Fruit fly (Drosophila melanogaster) whole organism, embryonic: Measurements from ENCODE around the gene eys.

Experiments
- Adf1 ChIP-seq: fragments of 200-800 bp; sonication (Bioruptor generic); IDR thresholded peaks from 2 replicates; pipeline ENCODE4 v1.3.6; 2022; ENCODE audit warnings: missing biosample characterization, missing genetic modification characterization
- Blimp-1 ChIP-seq: fragments of 200-800 bp; sonication (Bioruptor generic); optimal IDR thresholded peaks from 3 replicates; lab custom pipeline; 2018; ENCODE audit warnings: missing biosample characterization, missing genetic modification characterization, mild to moderate bottlenecking, moderate library complexity, missing genetic modification reagents
- CG10209 ChIP-seq: fragments of 200-800 bp; sonication (Bioruptor generic); optimal IDR thresholded peaks from 3 replicates; lab custom pipeline; 2017; ENCODE audit warnings: missing biosample characterization, mild to moderate bottlenecking, missing genetic modification characterization, missing genetic modification reagents
- CG13287 ChIP-seq: fragments of 200-800 bp; sonication (Bioruptor generic); IDR thresholded peaks from 2 replicates; pipeline ENCODE4 v1.3.6; 2022; ENCODE audit warnings: missing biosample characterization, missing genetic modification characterization; ENCODE audit not compliant: partially characterized antibody
- CG15601 ChIP-seq: fragments of 200-800 bp; sonication (Bioruptor generic); optimal IDR thresholded peaks from 3 replicates; lab custom pipeline; 2019; ENCODE audit warnings: missing biosample characterization, mild to moderate bottlenecking, missing genetic modification characterization, moderate library complexity
- CG2116 ChIP-seq: fragments of 200-800 bp; sonication (Bioruptor generic); optimal IDR thresholded peaks from 3 replicates; lab custom pipeline; 2018; ENCODE audit warnings: missing biosample characterization, mild to moderate bottlenecking, missing genetic modification characterization
- CG2199 ChIP-seq: fragments of 200-800 bp; sonication (Bioruptor generic); IDR thresholded peaks from 3 replicates; pipeline ENCODE4 v1.3.6; 2022; ENCODE audit warnings: missing biosample characterization, missing genetic modification characterization
- CG2202 ChIP-seq: fragments of 200-800 bp; sonication (Bioruptor generic); optimal IDR thresholded peaks from 2 replicates; lab custom pipeline; 2018; ENCODE audit warnings: missing biosample characterization, mild to moderate bottlenecking, missing genetic modification characterization
- CG30020 ChIP-seq: fragments of 200-800 bp; optimal IDR thresholded peaks from 2 replicates; lab custom pipeline; 2019; ENCODE audit warnings: missing biosample characterization, mild to moderate bottlenecking, missing genetic modification characterization, moderate library complexity
- CG3163 ChIP-seq: fragments of 200-800 bp; sonication (Bioruptor generic); optimal IDR thresholded peaks from 3 replicates; lab custom pipeline; 2016; ENCODE audit warnings: missing biosample characterization, missing genetic modification characterization
- CG32532 ChIP-seq: fragments of 200-800 bp; sonication (Bioruptor generic); IDR thresholded peaks from 2 replicates; pipeline ENCODE4 v1.3.6; 2022; ENCODE audit warnings: missing biosample characterization, missing genetic modification characterization
- CG32767 ChIP-seq: fragments of 200-800 bp; sonication (Bioruptor generic); IDR thresholded peaks from 2 replicates; pipeline ENCODE4 v1.3.6; 2022; ENCODE audit warnings: missing biosample characterization, missing genetic modification characterization
- CG5245 ChIP-seq: fragments of 200-800 bp; sonication (Bioruptor generic); optimal IDR thresholded peaks from 3 replicates; lab custom pipeline; 2016; ENCODE audit warnings: missing biosample characterization, missing genetic modification characterization
- CG8924 ChIP-seq: fragments of 200-800 bp; optimal IDR thresholded peaks from 3 replicates; lab custom pipeline; 2019; ENCODE audit warnings: missing biosample characterization, mild to moderate bottlenecking, missing genetic modification characterization, moderate library complexity
- CG8944 ChIP-seq: fragments of 200-800 bp; sonication (Bioruptor generic); optimal IDR thresholded peaks from 3 replicates; lab custom pipeline; 2016; ENCODE audit warnings: missing biosample characterization, missing genetic modification characterization
- CG9817 ChIP-seq: fragments of 200-800 bp; sonication (Bioruptor generic); optimal IDR thresholded peaks from 2 replicates; lab custom pipeline; 2018; ENCODE audit warnings: missing biosample characterization, mild to moderate bottlenecking, missing genetic modification characterization, moderate library complexity
- CG9876 ChIP-seq: fragments of 200-800 bp; sonication (Bioruptor generic); optimal IDR thresholded peaks from 2 replicates; lab custom pipeline; 2016; ENCODE audit warnings: missing biosample characterization, missing genetic modification characterization
- Chrac-16 ChIP-seq: fragments of 200-800 bp; sonication (Bioruptor generic); optimal IDR thresholded peaks from 3 replicates; lab custom pipeline; 2016; ENCODE audit warnings: missing biosample characterization, missing genetic modification characterization
- CkIIα-i1 ChIP-seq: fragments of 200-800 bp; sonication (Bioruptor generic); IDR thresholded peaks from 2 replicates; pipeline ENCODE4 v1.3.6; 2022; ENCODE audit warnings: missing biosample characterization, missing genetic modification characterization
- CrebB ChIP-seq: fragments of 200-800 bp; sonication (Bioruptor generic); optimal IDR thresholded peaks from 3 replicates; lab custom pipeline; 2018; ENCODE audit warnings: missing biosample characterization, mild to moderate bottlenecking, missing genetic modification characterization
- D ChIP-seq, 2 experiments: fragments of 200-800 bp in 1 of 2; fragments of >200 bp in 1 of 2; sonication (Bioruptor generic) in 1 of 2; optimal IDR thresholded peaks; 2 replicates in 1 of 2; 3 replicates in 1 of 2; lab custom pipeline; 2017; ENCODE audit warnings: mild to moderate bottlenecking in 1 of 2, missing biosample characterization in 1 of 2, missing genetic modification characterization in 1 of 2, missing genetic modification reagents in 1 of 2
- Deaf1 ChIP-seq: fragments of 200-800 bp; optimal IDR thresholded peaks from 3 replicates; lab custom pipeline; 2019; ENCODE audit warnings: missing biosample characterization, mild to moderate bottlenecking, missing genetic modification characterization, moderate library complexity
- Dll ChIP-seq: fragments of 200-800 bp; sonication (Bioruptor generic); IDR thresholded peaks from 4 replicates; pipeline ENCODE4 v1.3.6; 2022; ENCODE audit warnings: missing biosample characterization, missing genetic modification characterization; ENCODE audit not compliant: partially characterized antibody
- Dp ChIP-seq: fragments of 200-800 bp; sonication (Bioruptor generic); optimal IDR thresholded peaks from 2 replicates; lab custom pipeline; 2018; ENCODE audit warnings: missing biosample characterization, mild to moderate bottlenecking, missing genetic modification characterization, moderate library complexity
- ERR ChIP-seq: fragments of 200-800 bp; sonication (Bioruptor generic); optimal IDR thresholded peaks from 2 replicates; lab custom pipeline; 2016; ENCODE audit warnings: missing biosample characterization, missing genetic modification characterization
- Elba2 ChIP-seq: fragments of 200-800 bp; sonication (Bioruptor generic); optimal IDR thresholded peaks from 3 replicates; lab custom pipeline; 2016; ENCODE audit warnings: missing biosample characterization, missing genetic modification characterization
- Ets65A ChIP-seq: fragments of 200-800 bp; sonication (Bioruptor generic); peaks from one replicate; lab custom pipeline; 2016; ENCODE audit warnings: missing biosample characterization, missing genetic modification characterization
- HmgD ChIP-seq: fragments of 200-800 bp; sonication (Bioruptor generic); optimal IDR thresholded peaks from 3 replicates; lab custom pipeline; 2016; ENCODE audit warnings: missing biosample characterization, missing genetic modification characterization
- Jarid2 ChIP-seq: fragments of 200-800 bp; sonication (Bioruptor generic); optimal IDR thresholded peaks from 3 replicates; lab custom pipeline; 2017; ENCODE audit warnings: mild to moderate bottlenecking, missing biosample characterization, missing genetic modification reagents, missing genetic modification characterization
- Lhr ChIP-seq: fragments of 200-800 bp; sonication (Bioruptor generic); optimal IDR thresholded peaks from 3 replicates; lab custom pipeline; 2017; ENCODE audit warnings: mild to moderate bottlenecking, missing biosample characterization, missing genetic modification reagents, missing genetic modification characterization
- Lpt ChIP-seq: fragments of >200 bp; optimal IDR thresholded peaks from 2 replicates; lab custom pipeline; 2018; ENCODE audit warnings: missing biosample characterization, missing genetic modification characterization
- Mrtf ChIP-seq: fragments of 200-800 bp; sonication (Bioruptor generic); IDR thresholded peaks from 3 replicates; pipeline ENCODE4 v1.3.6; 2022; ENCODE audit warnings: missing biosample characterization, missing genetic modification characterization
- Sox100B ChIP-seq: fragments of 200-800 bp; sonication (Bioruptor generic); optimal IDR thresholded peaks from 3 replicates; lab custom pipeline; 2018; ENCODE audit warnings: missing biosample characterization, mild to moderate bottlenecking, missing genetic modification characterization
- Taf1 ChIP-seq: fragments of 200-800 bp; sonication (Bioruptor generic); IDR thresholded peaks from 2 replicates; pipeline ENCODE4 v1.3.6; 2022; ENCODE audit warnings: missing biosample characterization, missing genetic modification characterization
- Xbp1 ChIP-seq: fragments of 200-800 bp; sonication (Bioruptor generic); optimal IDR thresholded peaks from 3 replicates; lab custom pipeline; 2016; ENCODE audit warnings: missing biosample characterization, mild to moderate bottlenecking, missing genetic modification characterization
- ac ChIP-seq: fragments of 200-800 bp; sonication (Bioruptor generic); optimal IDR thresholded peaks from 3 replicates; lab custom pipeline; 2017; ENCODE audit warnings: missing biosample characterization, mild to moderate bottlenecking, missing genetic modification characterization
- ap ChIP-seq: fragments of 200-800 bp; sonication (Bioruptor generic); IDR thresholded peaks from 2 replicates; pipeline ENCODE4 v1.3.6; 2022; ENCODE audit warnings: missing biosample characterization, missing genetic modification characterization
- cad ChIP-seq: fragments of >200 bp; optimal IDR thresholded peaks from 2 replicates; lab custom pipeline; 2017; ENCODE audit warnings: missing biosample characterization, missing genetic modification characterization
- chm ChIP-seq: fragments of 200-800 bp; sonication (Bioruptor generic); IDR thresholded peaks from 2 replicates; pipeline ENCODE4 v1.3.6; 2022; ENCODE audit warnings: missing biosample characterization, missing genetic modification characterization
- corto ChIP-seq: fragments of 200-800 bp; sonication (Bioruptor generic); optimal IDR thresholded peaks from 2 replicates; lab custom pipeline; 2016; ENCODE audit warnings: missing biosample characterization, mild to moderate bottlenecking, missing genetic modification characterization, moderate library complexity
- esg ChIP-seq: fragments of 200-800 bp; sonication (Bioruptor generic); conservative IDR thresholded peaks from 2 replicates; pipeline ENCODE4 v1.3.6; 2022; ENCODE audit warnings: missing biosample characterization, missing genetic modification characterization
- ewg ChIP-seq: fragments of 200-800 bp; sonication (Bioruptor generic); optimal IDR thresholded peaks from 3 replicates; lab custom pipeline; 2017; ENCODE audit warnings: mild to moderate bottlenecking, missing biosample characterization, missing genetic modification reagents, missing genetic modification characterization
- fd64A ChIP-seq: fragments of 200-800 bp; sonication (Bioruptor generic); optimal IDR thresholded peaks from 3 replicates; lab custom pipeline; 2018; ENCODE audit warnings: missing biosample characterization, mild to moderate bottlenecking, missing genetic modification characterization
- gfzf ChIP-seq: fragments of 200-800 bp; sonication (Bioruptor generic); optimal IDR thresholded peaks from 2 replicates; lab custom pipeline; 2016; ENCODE audit warnings: missing biosample characterization, mild to moderate bottlenecking, missing genetic modification characterization, moderate library complexity
- hbn ChIP-seq: fragments of 200-800 bp; sonication (Bioruptor generic); IDR thresholded peaks from 2 replicates; pipeline ENCODE4 v1.3.6; 2022; ENCODE audit warnings: missing biosample characterization, missing genetic modification characterization; ENCODE audit not compliant: partially characterized antibody
- phol ChIP-seq: fragments of 200-800 bp; sonication (Bioruptor generic); optimal IDR thresholded peaks from 3 replicates; lab custom pipeline; 2018; ENCODE audit warnings: missing biosample characterization, mild to moderate bottlenecking, missing genetic modification characterization, moderate library complexity
- pnt ChIP-seq: fragments of 200-800 bp; sonication (Bioruptor generic); optimal IDR thresholded peaks from 3 replicates; lab custom pipeline; 2016; ENCODE audit warnings: missing biosample characterization, missing genetic modification characterization
- psq ChIP-seq: fragments of 200-800 bp; sonication (Bioruptor generic); optimal IDR thresholded peaks from 2 replicates; lab custom pipeline; 2017; ENCODE audit warnings: missing biosample characterization, missing genetic modification characterization
- sug ChIP-seq: fragments of 200-800 bp; optimal IDR thresholded peaks from 2 replicates; lab custom pipeline; 2019; ENCODE audit warnings: missing biosample characterization, mild to moderate bottlenecking, missing genetic modification characterization, moderate library complexity
- wdn ChIP-seq: fragments of 200-800 bp; sonication (Bioruptor generic); IDR thresholded peaks from 2 replicates; pipeline ENCODE4 v1.3.6; 2022; ENCODE audit warnings: missing biosample characterization, missing genetic modification characterization
- wor ChIP-seq: fragments of 200-800 bp; sonication (Bioruptor generic); IDR thresholded peaks from 2 replicates; pipeline ENCODE4 v1.3.6; 2022; ENCODE audit warnings: missing biosample characterization, missing genetic modification characterization

Gene eys

DNA sequence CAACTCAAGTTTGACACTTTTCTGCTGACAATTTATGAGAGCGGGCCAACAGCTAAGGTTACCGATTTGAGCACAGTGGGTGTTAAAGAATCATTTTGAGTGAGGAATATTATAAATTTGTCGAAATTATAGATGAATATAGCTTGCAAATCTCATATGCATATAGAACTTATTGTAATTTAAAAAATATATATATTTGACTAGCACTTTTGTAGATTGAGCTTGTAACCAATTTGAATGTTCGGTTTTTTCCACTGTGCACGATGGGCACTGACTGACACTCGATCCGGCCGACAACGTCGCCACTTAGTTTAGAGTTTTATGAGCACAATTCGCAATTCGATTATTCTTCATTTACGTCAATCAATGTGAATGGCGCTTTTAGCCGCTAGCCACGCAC is 87.0 kb downstream of the eys start (continued):
- no peak for TF ChIP-seq corto (GFP tag; lab: Kevin White, UChicago)
- no peak for TF ChIP-seq Dp (GFP tag; lab: Kevin White, UChicago)
- no peak for TF ChIP-seq ap (GFP tag; lab: Robert Waterston, UW)
- TF ChIP-seq CG5245 (GFP tag; lab: Kevin White, UChicago), result no peak
- 0 out of 2 replicates have a peak, but pooled peaks have one; percentile 33 for TF ChIP-seq wdn (GFP tag; lab: Robert Waterston, UW)
- TF ChIP-seq Mrtf (GFP tag; lab: Robert Waterston, UW), result no peak
- TF ChIP-seq ac, result no peak
- TF ChIP-seq chm (GFP tag; lab: Robert Waterston, UW), result no peak
- TF ChIP-seq Sox100B (GFP tag; lab: Kevin White, UChicago), result no peak
- TF ChIP-seq hbn, result no peak
- no peak for TF ChIP-seq CG15601
- no peak for TF ChIP-seq Lhr
- TF ChIP-seq sug (tag; lab: Kevin White, UChicago), result no peak
- TF ChIP-seq wor (GFP tag; lab: Robert Waterston, UW), result no peak
- TF ChIP-seq CkIIα-i1 (GFP tag; lab: Robert Waterston, UW), result no peak
- TF ChIP-seq fd64A (GFP tag; lab: Kevin White, UChicago), result no peak
- TF ChIP-seq Jarid2, result no peak
- TF ChIP-seq CG8944 (GFP tag; lab: Kevin White, UChicago), result no peak
- TF ChIP-seq CG9876 (GFP tag; lab: Kevin White, UChicago), result no peak
- no peak for TF ChIP-seq Elba2
- no peak for TF ChIP-seq Lpt (GFP tag; lab: Kevin White, UChicago)
- TF ChIP-seq Dll (GFP tag; lab: Robert Waterston, UW), result no peak
- peak; percentile 16 for TF ChIP-seq phol (tag; lab: Kevin White, UChicago)
- TF ChIP-seq CG2116 (GFP tag; lab: Kevin White, UChicago), result no peak
- TF ChIP-seq Ets65A, result no peak
- TF ChIP-seq esg, result 0 out of 2 replicates have a peak, but pooled peaks have one; percentile 14
- TF ChIP-seq CG3163, result no peak
- no peak for TF ChIP-seq gfzf
- no peak for TF ChIP-seq psq
- no peak for TF ChIP-seq ewg (GFP tag; lab: Kevin White, UChicago)
- no peak for TF ChIP-seq CG30020
- TF ChIP-seq CG32532 (GFP tag; lab: Robert Waterston, UW), result 0 out of 2 replicates have a peak, but pooled peaks have one; percentile 12
- no peak for TF ChIP-seq CG32767
- TF ChIP-seq CG2202 (tag; lab: Kevin White, UChicago), result no peak
- no peak for TF ChIP-seq HmgD (GFP tag; lab: Kevin White, UChicago)
- TF ChIP-seq CG9817, result no peak
- no peak for TF ChIP-seq ERR
- no peak for TF ChIP-seq Deaf1
- TF ChIP-seq CG13287, result no peak
- no peak for TF ChIP-seq CG8924 (tag; lab: Kevin White, UChicago)
- TF ChIP-seq CG2199 (GFP tag; lab: Robert Waterston, UW), result no peak
- TF ChIP-seq CG10209, result no peak
- no peak for TF ChIP-seq D (optimal IDR thresholded peaks at IDR 0.05; lab: Kevin White, UChicago)
- no peak for TF ChIP-seq D (GFP tag; optimal IDR thresholded peaks at IDR 0.05; lab: Kevin White, UChicago)
- no peak for TF ChIP-seq pnt (GFP tag; lab: Kevin White, UChicago)
- no peak for TF ChIP-seq cad
- TF ChIP-seq Blimp-1 (GFP tag; lab: Kevin White, UChicago), result peak; percentile 20
- TF ChIP-seq Adf1 (GFP tag; lab: Robert Waterston, UW), result no peak
- TF ChIP-seq Taf1, result no peak
- TF ChIP-seq CrebB (tag; lab: Kevin White, UChicago), result no peak
- peak; percentile 4 for TF ChIP-seq Xbp1 (GFP tag; lab: Kevin White, UChicago)
- TF ChIP-seq Chrac-16 (GFP tag; lab: Kevin White, UChicago), result no peak
